Fruit fly (Drosophila melanogaster) whole organism, wandering third instar larva: ENCODE results near the gene tara.

Experiments
- Abd-B ChIP-seq: fragments of >200 bp; optimal IDR thresholded peaks from 2 replicates; lab custom pipeline; 2017; ENCODE audit warnings: missing biosample characterization, missing genetic modification characterization
- CG32264 ChIP-seq: fragments of 200-800 bp; sonication (Bioruptor generic); optimal IDR thresholded peaks from 2 replicates; lab custom pipeline; 2016; ENCODE audit warnings: missing biosample characterization, missing genetic modification characterization
- CG9705 ChIP-seq: fragments of 200-800 bp; sonication (Bioruptor generic); optimal IDR thresholded peaks from 2 replicates; lab custom pipeline; 2018; ENCODE audit warnings: missing biosample characterization, mild to moderate bottlenecking, missing genetic modification characterization
- CrebA ChIP-seq: fragments of 200-800 bp; sonication (Bioruptor generic); optimal IDR thresholded peaks from 2 replicates; lab custom pipeline; 2016; ENCODE audit warnings: missing biosample characterization, mild to moderate bottlenecking, missing genetic modification characterization, borderline replicate concordance
- Dfd ChIP-seq: fragments of >200 bp; optimal IDR thresholded peaks from 2 replicates; lab custom pipeline; 2017; ENCODE audit warnings: missing biosample characterization, missing genetic modification characterization
- Dif ChIP-seq: fragments of 200-275, 200-300 bp; sonication (Bioruptor generic); optimal IDR thresholded peaks from 2 replicates; lab custom pipeline; 2018; ENCODE audit warnings: missing biosample characterization, missing genetic modification characterization; ENCODE audit not compliant: partially characterized antibody
- GATAd ChIP-seq: sonication (Bioruptor generic); optimal IDR thresholded peaks from 2 replicates; lab custom pipeline; 2016; ENCODE audit warnings: missing biosample characterization, missing genetic modification characterization
- HLH106 ChIP-seq: fragments of 200-800 bp; optimal IDR thresholded peaks from 3 replicates; lab custom pipeline; 2019; ENCODE audit warnings: missing biosample characterization, mild to moderate bottlenecking, missing genetic modification characterization, moderate library complexity
- Hnf4 ChIP-seq: fragments of 200-800 bp; sonication (Bioruptor generic); optimal IDR thresholded peaks from 2 replicates; lab custom pipeline; 2016; ENCODE audit warnings: missing biosample characterization, mild to moderate bottlenecking, missing genetic modification characterization
- Hr78 ChIP-seq: fragments of >200 bp; optimal IDR thresholded peaks from 2 replicates; lab custom pipeline; 2017; ENCODE audit warnings: missing biosample characterization, missing genetic modification characterization
- Hr83 ChIP-seq: fragments of 200-300 bp; sonication (Bioruptor generic); optimal IDR thresholded peaks from 2 replicates; lab custom pipeline; 2016; ENCODE audit warnings: missing biosample characterization, mild to moderate bottlenecking, missing genetic modification characterization, moderate library complexity; ENCODE audit not compliant: poor library complexity, severe bottlenecking
- Jra ChIP-seq: sonication (Bioruptor generic); optimal IDR thresholded peaks from 2 replicates; lab custom pipeline; 2016; ENCODE audit warnings: missing biosample characterization, missing genetic modification characterization
- Mio ChIP-seq: sonication (Bioruptor generic); optimal IDR thresholded peaks from 2 replicates; lab custom pipeline; 2016; ENCODE audit warnings: missing biosample characterization, missing genetic modification characterization
- Myc ChIP-seq: fragments of >200 bp; optimal IDR thresholded peaks from 2 replicates; lab custom pipeline; 2017
- N ChIP-seq: fragments of >200 bp; optimal IDR thresholded peaks from 2 replicates; lab custom pipeline; 2018; ENCODE audit warnings: missing biosample characterization, missing external identifiers, missing genetic modification characterization
- OdsH ChIP-seq: fragments of 200-800 bp; sonication (Bioruptor generic); optimal IDR thresholded peaks from 2 replicates; lab custom pipeline; 2016; ENCODE audit warnings: missing biosample characterization, mild to moderate bottlenecking, missing genetic modification characterization
- Rel ChIP-seq, 2 experiments: fragments of 200-800 bp; sonication (Bioruptor generic) in 1 of 2; optimal IDR thresholded peaks; 2 replicates in 1 of 2; 3 replicates in 1 of 2; lab custom pipeline; 2016 to 2019; ENCODE audit warnings: mild to moderate bottlenecking in 2 of 2, missing biosample characterization in 2 of 2, missing genetic modification characterization in 2 of 2, moderate library complexity in 1 of 2
- Sp1 ChIP-seq: fragments of 200-800 bp; sonication (Bioruptor generic); optimal IDR thresholded peaks from 3 replicates; lab custom pipeline; 2019; ENCODE audit warnings: missing biosample characterization, mild to moderate bottlenecking, missing genetic modification characterization, moderate library complexity
- Vsx2 ChIP-seq: fragments of 200-300, 225-300 bp; sonication (Bioruptor generic); optimal IDR thresholded peaks from 2 replicates; lab custom pipeline; 2018; ENCODE audit warnings: missing biosample characterization, missing genetic modification characterization; ENCODE audit not compliant: partially characterized antibody
- br ChIP-seq: fragments of 200-800 bp; sonication (Bioruptor generic); optimal IDR thresholded peaks from 2 replicates; lab custom pipeline; 2016; ENCODE audit warnings: missing biosample characterization, missing genetic modification characterization
- brk ChIP-seq: fragments of 200-800 bp; sonication (Bioruptor generic); optimal IDR thresholded peaks from 2 replicates; lab custom pipeline; 2016; ENCODE audit warnings: missing biosample characterization, mild to moderate bottlenecking, missing genetic modification characterization
- dl ChIP-seq, 2 experiments: fragments of 175-275, 200-275 bp in 1 of 2; fragments of 200-275 bp in 1 of 2; sonication (Bioruptor generic); optimal IDR thresholded peaks; lab custom pipeline; 2018; ENCODE audit warnings: mild to moderate bottlenecking in 2 of 2, missing biosample characterization in 2 of 2, missing genetic modification characterization in 2 of 2, moderate library complexity in 2 of 2; ENCODE audit not compliant: partially characterized antibody in 2 of 2, insufficient read depth in 1 of 2
- dmrt93B ChIP-seq: fragments of 200-800 bp; sonication (Bioruptor generic); optimal IDR thresholded peaks from 2 replicates; lab custom pipeline; 2018; ENCODE audit warnings: missing biosample characterization, mild to moderate bottlenecking, missing genetic modification characterization
- dsf ChIP-seq: sonication (Bioruptor generic); optimal IDR thresholded peaks from 2 replicates; lab custom pipeline; 2016; ENCODE audit warnings: missing biosample characterization, missing genetic modification characterization, borderline replicate concordance
- ey ChIP-seq: fragments of 200-800 bp; sonication (Bioruptor generic); optimal IDR thresholded peaks from 2 replicates; lab custom pipeline; 2016; ENCODE audit warnings: missing biosample characterization, missing genetic modification characterization
- foxo ChIP-seq, 2 experiments: fragments of 200-800 bp; sonication (Bioruptor generic); optimal IDR thresholded peaks; 2 replicates in 1 of 2; 3 replicates in 1 of 2; lab custom pipeline; 2016 to 2017; ENCODE audit warnings: missing biosample characterization in 2 of 2, missing genetic modification characterization in 2 of 2
- fru ChIP-seq: fragments of 200-800 bp; sonication (Bioruptor generic); optimal IDR thresholded peaks from 3 replicates; lab custom pipeline; 2016; ENCODE audit warnings: missing biosample characterization, mild to moderate bottlenecking, missing genetic modification characterization
- h ChIP-seq: fragments of 200-800 bp; sonication (Bioruptor generic); optimal IDR thresholded peaks from 3 replicates; lab custom pipeline; 2016; ENCODE audit warnings: missing biosample characterization, mild to moderate bottlenecking, missing genetic modification characterization
- jim ChIP-seq: fragments of 175-275, 200-325 bp; sonication (Bioruptor generic); optimal IDR thresholded peaks from 2 replicates; lab custom pipeline; 2016; ENCODE audit warnings: missing biosample characterization, mild to moderate bottlenecking, missing genetic modification characterization
- lola ChIP-seq: fragments of >200 bp; optimal IDR thresholded peaks from 2 replicates; lab custom pipeline; 2017; ENCODE audit warnings: missing biosample characterization, missing genetic modification characterization
- pan ChIP-seq: fragments of >200 bp; optimal IDR thresholded peaks from 2 replicates; lab custom pipeline; 2017
- psq ChIP-seq: fragments of 200-800 bp; sonication (Bioruptor generic); optimal IDR thresholded peaks from 3 replicates; lab custom pipeline; 2017; ENCODE audit warnings: missing biosample characterization, mild to moderate bottlenecking, missing genetic modification characterization, moderate library complexity
- rgr ChIP-seq: fragments of 200-800 bp; sonication (Bioruptor generic); optimal IDR thresholded peaks from 3 replicates; lab custom pipeline; 2016; ENCODE audit warnings: missing biosample characterization, mild to moderate bottlenecking, missing genetic modification characterization
- sage ChIP-seq: fragments of 200-800 bp; sonication (Bioruptor generic); optimal IDR thresholded peaks from 2 replicates; lab custom pipeline; 2016; ENCODE audit warnings: missing biosample characterization, mild to moderate bottlenecking, missing genetic modification characterization
- sv ChIP-seq: fragments of 200-800 bp; sonication (Bioruptor generic); optimal IDR thresholded peaks from 3 replicates; lab custom pipeline; 2016; ENCODE audit warnings: missing biosample characterization, missing genetic modification characterization
- tai ChIP-seq: sonication (Bioruptor generic); optimal IDR thresholded peaks from 2 replicates; lab custom pipeline; 2016; ENCODE audit warnings: missing biosample characterization, missing genetic modification characterization
- usp ChIP-seq: fragments of >200 bp; optimal IDR thresholded peaks from 2 replicates; lab custom pipeline; 2017; ENCODE audit warnings: missing biosample characterization, missing genetic modification characterization
- woc ChIP-seq: sonication (Bioruptor generic); optimal IDR thresholded peaks from 2 replicates; lab custom pipeline; 2016; ENCODE audit warnings: missing biosample characterization, mild to moderate bottlenecking, missing genetic modification characterization

Gene tara

dm6 chr3R:16208924-16209713 is 16.3 kb upstream of the tara start:
- TF ChIP-seq Abd-B (GFP tag; lab: Kevin White, UChicago) (no peak), woc (GFP tag; lab: Kevin White, UChicago) (peak; percentile 61), tai (no peak), fru (GFP tag; lab: Kevin White, UChicago) (peak; percentile 39), ey (GFP tag; lab: Kevin White, UChicago) (peak; percentile 14), dl (GFP tag; optimal IDR thresholded peaks at IDR 0.05; lab: Kevin White, UChicago; ENCODE audit: insufficient read depth in 1 of 2, partially characterized antibody in 2 of 2) (no peak), br (GFP tag; lab: Kevin White, UChicago) (peak; percentile 19), Hnf4 (GFP tag; lab: Kevin White, UChicago) (peak; percentile 48), dmrt93B (peak; percentile 47), Mio (GFP tag; lab: Kevin White, UChicago) (no peak), Sp1 (GFP tag; lab: Kevin White, UChicago) (peak; percentile 64), GATAd (GFP tag; lab: Kevin White, UChicago) (no peak), Hr83 (GFP tag; lab: Kevin White, UChicago) (no peak), Hr78 (GFP tag; lab: Kevin White, UChicago) (no peak), jim (GFP tag; lab: Kevin White, UChicago) (peak; percentile 33), pan (no peak), usp (no peak), foxo (GFP tag; optimal IDR thresholded peaks at IDR 0.05; lab: Kevin White, UChicago) (peak in 1 of 2 experiments; percentile 58), Dfd (no peak), HLH106 (tag; lab: Kevin White, UChicago) (peak; percentile 54), dsf (GFP tag; lab: Kevin White, UChicago) (no peak), Myc (lab: Kevin White, UChicago) (no peak), sage (GFP tag; lab: Kevin White, UChicago) (no peak), CG32264 (GFP tag; lab: Kevin White, UChicago) (no peak), brk (no peak), h (GFP tag; lab: Kevin White, UChicago) (peak; percentile 14), psq (GFP tag; lab: Kevin White, UChicago) (peak; percentile 5), Dif (GFP tag; lab: Kevin White, UChicago) (no peak), N (GFP tag; lab: Kevin White, UChicago) (no peak), rgr (GFP tag; lab: Kevin White, UChicago) (peak; percentile 37), OdsH (peak; percentile 60), CG9705 (no peak), Jra (GFP tag; lab: Kevin White, UChicago) (no peak)

DNA sequence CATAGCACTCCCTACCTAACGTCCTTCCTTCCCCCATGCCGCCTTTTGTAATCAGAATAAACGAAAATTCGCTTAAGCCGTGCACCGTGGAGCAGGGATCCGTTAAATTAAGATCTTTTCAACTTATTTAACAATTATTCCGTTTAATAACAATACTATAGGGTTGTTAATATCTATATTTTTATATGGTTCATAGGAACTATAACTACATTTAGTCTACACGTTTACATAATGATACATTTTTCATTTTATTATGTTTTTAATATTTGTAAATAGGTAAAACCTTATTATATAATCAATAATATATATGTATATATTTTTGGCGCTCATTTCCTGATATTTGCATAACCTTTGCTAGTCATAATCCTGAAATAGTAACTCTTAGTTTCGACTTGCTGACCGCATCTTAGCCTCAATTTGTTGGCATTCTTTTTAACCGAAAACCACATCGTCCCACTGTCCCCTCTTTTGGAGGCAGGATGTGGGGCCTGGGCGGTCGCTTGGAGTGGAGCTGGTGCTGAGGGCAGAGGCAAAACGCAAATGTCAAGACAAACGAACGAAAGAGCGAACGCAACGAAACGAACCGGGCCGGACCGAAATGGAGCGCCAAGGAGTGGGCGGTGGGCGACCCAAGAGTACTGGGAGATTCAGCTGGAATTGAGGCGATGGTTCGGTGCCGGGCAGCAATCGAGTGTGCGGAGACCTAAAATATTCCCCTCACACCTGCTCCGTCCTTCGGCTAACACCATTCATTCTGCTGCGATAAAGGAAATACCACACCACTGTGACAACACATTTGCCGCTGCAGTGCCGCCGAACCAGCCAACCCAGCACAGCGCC is 15.5 kb upstream of the tara start:
- TF ChIP-seq GATAd (GFP tag; lab: Kevin White, UChicago) = no peak
- peak; percentile 51 for TF ChIP-seq CG9705
- peak; percentile 22 for TF ChIP-seq br (GFP tag; lab: Kevin White, UChicago)
- peak; percentile 65 for TF ChIP-seq dmrt93B
- peak; percentile 71 for TF ChIP-seq rgr (GFP tag; lab: Kevin White, UChicago)
- no peak for TF ChIP-seq sage (GFP tag; lab: Kevin White, UChicago)
- TF ChIP-seq Vsx2 = no peak
- TF ChIP-seq sv (GFP tag; lab: Kevin White, UChicago) = no peak
- no peak for TF ChIP-seq woc (GFP tag; lab: Kevin White, UChicago)
- TF ChIP-seq Jra (GFP tag; lab: Kevin White, UChicago) = no peak
- no peak for TF ChIP-seq Hnf4 (GFP tag; lab: Kevin White, UChicago)
- no peak for TF ChIP-seq pan
- peak; percentile 90 for TF ChIP-seq psq (GFP tag; lab: Kevin White, UChicago)
- TF ChIP-seq Hr83 (GFP tag; lab: Kevin White, UChicago) = no peak
- peak in 1 of 2 experiments; percentile 77 for TF ChIP-seq foxo (GFP tag; optimal IDR thresholded peaks at IDR 0.05; lab: Kevin White, UChicago)
- TF ChIP-seq usp = no peak
- no peak for TF ChIP-seq Dfd
- TF ChIP-seq Sp1 (GFP tag; lab: Kevin White, UChicago) = peak; percentile 91
- TF ChIP-seq Rel (GFP tag; optimal IDR thresholded peaks at IDR 0.05; lab: Kevin White, UChicago) = no peak
- TF ChIP-seq Rel (tag; optimal IDR thresholded peaks at IDR 0.05; lab: Kevin White, UChicago) = no peak
- TF ChIP-seq CrebA (GFP tag; lab: Kevin White, UChicago) = peak; percentile 7
- TF ChIP-seq dl (GFP tag; optimal IDR thresholded peaks at IDR 0.05; lab: Kevin White, UChicago; ENCODE audit: insufficient read depth in 1 of 2, partially characterized antibody in 2 of 2) = peak in 1 of 2 experiments; percentile 1
- no peak for TF ChIP-seq lola (GFP tag; lab: Kevin White, UChicago)
- no peak for TF ChIP-seq Hr78 (GFP tag; lab: Kevin White, UChicago)
- TF ChIP-seq CG32264 (GFP tag; lab: Kevin White, UChicago) = no peak
- no peak for TF ChIP-seq N (GFP tag; lab: Kevin White, UChicago)
- no peak for TF ChIP-seq Dif (GFP tag; lab: Kevin White, UChicago)
- peak; percentile 27 for TF ChIP-seq tai
- TF ChIP-seq Abd-B (GFP tag; lab: Kevin White, UChicago) = no peak
- no peak for TF ChIP-seq Mio (GFP tag; lab: Kevin White, UChicago)
- TF ChIP-seq dsf (GFP tag; lab: Kevin White, UChicago) = no peak
- TF ChIP-seq brk = no peak
- peak; percentile 74 for TF ChIP-seq OdsH
- peak; percentile 19 for TF ChIP-seq ey (GFP tag; lab: Kevin White, UChicago)
- no peak for TF ChIP-seq jim (GFP tag; lab: Kevin White, UChicago)
- TF ChIP-seq HLH106 (tag; lab: Kevin White, UChicago) = peak; percentile 80
- TF ChIP-seq Myc (lab: Kevin White, UChicago) = no peak
- TF ChIP-seq fru (GFP tag; lab: Kevin White, UChicago) = peak; percentile 42
- peak; percentile 25 for TF ChIP-seq h (GFP tag; lab: Kevin White, UChicago)
